Fruit fly (Drosophila melanogaster): ENCODE data around the gene dac.

The dac gene

dm6 chr2L:16526015-16526518 is 40.3 kb upstream of the dac start (continued):
- no peak for TF ChIP-seq eyg (GFP tag; optimal IDR thresholded peaks at IDR 0.05)
- no peak for TF ChIP-seq B-H1 (GFP tag; IDR thresholded peaks at IDR 0.05)
- peak; percentile 97 for TF ChIP-seq CG3163 (GFP tag; optimal IDR thresholded peaks at IDR 0.05)
- peak; percentile 46; the same call in 1 of the 2 replicates for TF ChIP-seq CG8765 (GFP tag; IDR thresholded peaks at IDR 0.05)
- no peak for TF ChIP-seq sc (optimal IDR thresholded peaks at IDR 0.05)
- no peak for TF ChIP-seq sc (GFP tag; optimal IDR thresholded peaks at IDR 0.05)
- peak; percentile 57 for TF ChIP-seq fd64A (GFP tag; optimal IDR thresholded peaks at IDR 0.05)
- TF ChIP-seq Abd-B (GFP tag; optimal IDR thresholded peaks at IDR 0.05), result peak; percentile 64
- no peak for TF ChIP-seq CG18619 (GFP tag; optimal IDR thresholded peaks at IDR 0.05)
- TF ChIP-seq caup (GFP tag; optimal IDR thresholded peaks at IDR 0.05; ENCODE audit: severe bottlenecking), result peak; percentile 48
- TF ChIP-seq Camta (GFP tag; optimal IDR thresholded peaks at IDR 0.05), result no peak

DNA sequence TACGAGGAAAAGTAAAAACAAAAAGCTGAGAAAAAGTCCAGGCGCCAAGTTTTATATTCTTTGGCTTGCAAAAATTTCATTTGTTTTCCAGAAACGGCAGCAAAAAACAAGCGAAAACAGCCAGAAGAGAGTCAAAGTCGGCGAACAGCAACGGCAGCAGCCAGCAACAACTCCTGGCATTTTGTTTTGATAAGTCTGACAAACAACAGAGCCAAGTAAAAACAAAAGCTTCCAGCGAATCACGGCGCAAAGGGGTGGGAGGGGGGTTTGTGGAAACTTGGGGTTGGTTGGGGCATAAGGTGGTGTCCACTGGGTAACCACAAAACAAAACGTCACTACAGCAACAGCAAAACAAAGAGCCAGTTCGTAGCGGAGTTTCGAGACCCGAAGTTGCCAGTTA is 39.3 kb upstream of the dac start:
- TF ChIP-seq chinmo (GFP tag; IDR thresholded peaks at IDR 0.05; ENCODE audit: partially characterized antibody) (0 out of 4 replicates have a peak, but pooled peaks have one; percentile 8), CG10209 (GFP tag; optimal IDR thresholded peaks at IDR 0.05) (no peak), hth (optimal IDR thresholded peaks at IDR 0.05) (no peak), CG15073 (GFP tag; optimal IDR thresholded peaks at IDR 0.05) (no peak), ttk (GFP tag; IDR thresholded peaks at IDR 0.05) (0 out of 2 replicates have a peak, but pooled peaks have one; percentile 19), CG9932 (GFP tag; IDR thresholded peaks at IDR 0.05) (peak; percentile 42), rib (GFP tag; IDR thresholded peaks at IDR 0.05) (peak; percentile 36; the same call in 1 of the 2 replicates), nom (GFP tag; optimal IDR thresholded peaks at IDR 0.05) (peak; percentile 60), crol (GFP tag; IDR thresholded peaks at IDR 0.05) (peak; percentile 71), CoRest (tag; optimal IDR thresholded peaks at IDR 0.05) (no peak), hbn (GFP tag; IDR thresholded peaks at IDR 0.05; ENCODE audit: partially characterized antibody) (0 out of 2 replicates have a peak, but pooled peaks have one; percentile 2), ro (GFP tag; IDR thresholded peaks at IDR 0.05) (no peak), CG31224 (GFP tag; IDR thresholded peaks at IDR 0.05) (peak; percentile 86)

DNA sequence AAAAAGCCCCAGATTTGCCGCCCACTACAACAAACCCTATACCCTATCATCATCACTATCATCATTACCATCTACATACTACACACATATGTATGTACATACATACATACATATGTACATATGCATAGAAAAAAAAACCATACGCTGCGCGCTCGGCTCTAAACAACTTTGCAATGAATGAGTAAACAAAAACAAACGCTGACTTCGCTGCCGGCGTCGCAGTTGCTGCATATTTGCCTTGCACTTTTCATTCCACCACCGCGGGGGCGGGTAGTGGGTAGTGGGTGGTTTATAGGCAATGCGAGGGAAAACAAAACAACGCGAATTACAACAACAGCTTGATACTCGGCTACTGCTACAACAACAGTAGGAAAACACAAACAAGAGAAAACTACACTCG is 37.3 kb upstream of the dac start:
- TF ChIP-seq CG42726 (GFP tag; IDR thresholded peaks at IDR 0.05; ENCODE audit: partially characterized antibody), result no peak
- TF ChIP-seq ATbp (GFP tag; optimal IDR thresholded peaks at IDR 0.05), result peak; percentile 74
- TF ChIP-seq CG4360 (GFP tag; IDR thresholded peaks at IDR 0.05), result peak; percentile 74
- TF ChIP-seq lov (optimal IDR thresholded peaks at IDR 0.05), result no peak
- TF ChIP-seq lov (GFP tag; IDR thresholded peaks at IDR 0.05), result peak; percentile 74; the same call in 1 of the 3 replicates
- peak; percentile 71 for TF ChIP-seq nom (GFP tag; optimal IDR thresholded peaks at IDR 0.05)
- peak; percentile 32 for TF ChIP-seq CG15601 (tag; optimal IDR thresholded peaks at IDR 0.05)
- peak; percentile 5 for TF ChIP-seq dmrt99B (tag; optimal IDR thresholded peaks at IDR 0.05)
- peak; percentile 12 for TF ChIP-seq org-1 (GFP tag; optimal IDR thresholded peaks at IDR 0.05)
- TF ChIP-seq CG2678 (tag; optimal IDR thresholded peaks at IDR 0.05), result peak; percentile 35
- peak; percentile 16; the same call in 1 of the 2 replicates for TF ChIP-seq vvl (GFP tag; IDR thresholded peaks at IDR 0.05)
- no peak for TF ChIP-seq fd102C (GFP tag; optimal IDR thresholded peaks at IDR 0.05)
- TF ChIP-seq CG1529 (GFP tag; optimal IDR thresholded peaks at IDR 0.05), result peak; percentile 29
- TF ChIP-seq CG17359 (tag; optimal IDR thresholded peaks at IDR 0.05), result peak; percentile 45
- TF ChIP-seq CG1792 (GFP tag; optimal IDR thresholded peaks at IDR 0.05), result peak; percentile 52
- peak; percentile 42 for TF ChIP-seq onecut (GFP tag; IDR thresholded peaks at IDR 0.05)
- 0 out of 2 replicates have a peak, but pooled peaks have one; percentile 7 for TF ChIP-seq sens-2 (GFP tag; IDR thresholded peaks at IDR 0.05)
- peak; percentile 1 for TF ChIP-seq HLHmδ (GFP tag; optimal IDR thresholded peaks at IDR 0.05)
- no peak for TF ChIP-seq Dip3 (GFP tag; optimal IDR thresholded peaks at IDR 0.05)
- TF ChIP-seq CG32772 (GFP tag; IDR thresholded peaks at IDR 0.05), result no peak
- TF ChIP-seq Vsx1 (GFP tag; optimal IDR thresholded peaks at IDR 0.05), result peak; percentile 16
- TF ChIP-seq Adf1 (GFP tag; IDR thresholded peaks at IDR 0.05), result peak; percentile 35
- TF ChIP-seq Xrp1 (GFP tag; IDR thresholded peaks at IDR 0.05), result peak; percentile 38; the same call in 1 of the 2 replicates
- no peak for TF ChIP-seq NK7.1 (GFP tag; optimal IDR thresholded peaks at IDR 0.05)
- TF ChIP-seq wek (GFP tag; optimal IDR thresholded peaks at IDR 0.05), result peak; percentile 27
- TF ChIP-seq Sry-β (GFP tag; optimal IDR thresholded peaks at IDR 0.05), result peak; percentile 22

All from whole organism, embryonic.